Fruit fly (Drosophila melanogaster) whole organism: ENCODE results near the gene CG2983.

ENCODE experiments used
- CG8478 ChIP-seq: fragments of >200 bp; optimal IDR thresholded peaks from 2 replicates; lab custom pipeline; 2018; ENCODE audit warnings: inconsistent platforms
- Dll ChIP-seq: fragments of >200 bp; optimal IDR thresholded peaks from 2 replicates; lab custom pipeline; 2017
- psq ChIP-seq: fragments of >200 bp; optimal IDR thresholded peaks from 2 replicates; lab custom pipeline; 2017
- usp ChIP-seq: fragments of >200 bp; optimal IDR thresholded peaks from 2 replicates; lab custom pipeline; 2017; ENCODE audit warnings: missing biosample characterization, missing genetic modification characterization, mixed read lengths

- TF ChIP-seq psq (lab: Kevin White, UChicago) (no peak), CG8478 (lab: Kevin White, UChicago) (no peak), Dll (lab: Kevin White, UChicago) (no peak), usp (GFP tag; lab: Kevin White, UChicago) (no peak)
Observed at dm6 chr2L:2825406-2825805, 22.0 kb upstream of the CG2983 start, which contains the start of gene CG3123.
